Worm (Caenorhabditis elegans) whole organism, L2 larva: ENCODE results near the gene F36A4.2.

Experiments
- C34F6.9 ChIP-seq: fragments of 150-350 bp; optimal IDR thresholded peaks from 2 replicates; lab custom pipeline; 2014; ENCODE audit warnings: missing biosample characterization, missing genetic modification characterization
- F13H6.1 ChIP-seq: sonication (generic microtip); optimal IDR thresholded peaks from 2 replicates; lab custom pipeline; 2016; ENCODE audit warnings: missing genetic modification characterization, missing compliant biosample characterization
- R02D3.7 ChIP-seq: fragments of 150-350 bp; optimal IDR thresholded peaks from 2 replicates; lab custom pipeline; 2014; ENCODE audit warnings: missing biosample characterization, missing genetic modification characterization
- Y55F3AM.14 ChIP-seq: fragments of 200-800 bp; sonication (Bioruptor generic); optimal IDR thresholded peaks from 2 replicates; lab custom pipeline; 2018; ENCODE audit warnings: mild to moderate bottlenecking, missing genetic modification characterization, missing compliant biosample characterization
- ZK546.5 ChIP-seq: sonication (generic microtip); optimal IDR thresholded peaks from 2 replicates; lab custom pipeline; 2017; ENCODE audit warnings: missing biosample characterization, missing genetic modification characterization
- ama-1 ChIP-seq: fragments of 150-350 bp; optimal IDR thresholded peaks from 2 replicates; lab custom pipeline; 2018; ENCODE audit warnings: inconsistent platforms
- blmp-1 ChIP-seq: sonication (generic microtip); optimal IDR thresholded peaks from 2 replicates; lab custom pipeline; 2017; ENCODE audit warnings: missing genetic modification characterization, mild to moderate bottlenecking, missing compliant biosample characterization, antibody characterized with exemption, moderate library complexity; ENCODE audit not compliant: insufficient read depth
- ceh-16 ChIP-seq: fragments of 150-350 bp; optimal IDR thresholded peaks from 2 replicates; lab custom pipeline; 2014; ENCODE audit warnings: missing biosample characterization, missing genetic modification characterization
- ceh-82 ChIP-seq: fragments of 150-350 bp; optimal IDR thresholded peaks from 2 replicates; lab custom pipeline; 2014; ENCODE audit warnings: missing biosample characterization, missing genetic modification characterization
- crh-2 ChIP-seq: sonication (generic microtip); optimal IDR thresholded peaks from 2 replicates; lab custom pipeline; 2017; ENCODE audit warnings: missing biosample characterization, missing genetic modification characterization
- dmd-4 ChIP-seq: sonication (generic microtip); optimal IDR thresholded peaks from 2 replicates; lab custom pipeline; 2017; ENCODE audit warnings: missing biosample characterization, missing genetic modification characterization
- egl-27 ChIP-seq: sonication (generic microtip); optimal IDR thresholded peaks from 3 replicates; lab custom pipeline; 2017; ENCODE audit warnings: missing biosample characterization, missing genetic modification reagents, missing genetic modification characterization
- elt-1 ChIP-seq: fragments of 150-350 bp; optimal IDR thresholded peaks from 2 replicates; lab custom pipeline; 2014; ENCODE audit warnings: missing biosample characterization, missing genetic modification characterization
- elt-3 ChIP-seq: sonication (generic microtip); optimal IDR thresholded peaks from 2 replicates; lab custom pipeline; 2017; ENCODE audit warnings: missing biosample characterization, missing genetic modification characterization
- gmeb-1 ChIP-seq: fragments of 150-350 bp; optimal IDR thresholded peaks from 2 replicates; lab custom pipeline; 2014; ENCODE audit warnings: missing biosample characterization, missing genetic modification characterization
- lin-11 ChIP-seq: fragments of 150-350 bp; sonication (generic microtip); optimal IDR thresholded peaks from 2 replicates; lab custom pipeline; 2014; ENCODE audit warnings: missing biosample characterization, missing genetic modification characterization, inconsistent platforms, mixed read lengths
- lsy-2 ChIP-seq, 2 experiments: fragments of 150-350 bp in 1 of 2; sonication (generic microtip) in 1 of 2; optimal IDR thresholded peaks; 2 replicates each; lab custom pipeline; 2014 to 2017; ENCODE audit warnings: missing biosample characterization in 2 of 2, missing genetic modification characterization in 2 of 2
- mab-5 ChIP-seq: fragments of 150-350 bp; optimal IDR thresholded peaks from 2 replicates; lab custom pipeline; 2014; ENCODE audit warnings: missing biosample characterization, missing genetic modification characterization
- mdl-1 ChIP-seq, 2 experiments: fragments of 150-350 bp in 1 of 2; sonication (generic microtip) in 1 of 2; optimal IDR thresholded peaks; 2 replicates each; lab custom pipeline; 2017; ENCODE audit warnings: missing biosample characterization in 2 of 2, missing genetic modification characterization in 2 of 2
- nhr-10 ChIP-seq: sonication (generic microtip); optimal IDR thresholded peaks from 2 replicates; lab custom pipeline; 2017; ENCODE audit warnings: missing biosample characterization, missing genetic modification characterization
- nhr-12 ChIP-seq: fragments of 150-350 bp; optimal IDR thresholded peaks from 2 replicates; lab custom pipeline; 2014; ENCODE audit warnings: missing biosample characterization, missing genetic modification characterization
- nhr-129 ChIP-seq: fragments of 150-350 bp; optimal IDR thresholded peaks from 2 replicates; lab custom pipeline; 2014; ENCODE audit warnings: missing biosample characterization, missing genetic modification characterization
- nhr-21 ChIP-seq: fragments of 150-350 bp; optimal IDR thresholded peaks from 2 replicates; lab custom pipeline; 2014; ENCODE audit warnings: missing biosample characterization, missing genetic modification characterization
- nhr-23 ChIP-seq: fragments of 150-350 bp; optimal IDR thresholded peaks from 2 replicates; lab custom pipeline; 2014; ENCODE audit warnings: missing biosample characterization, missing genetic modification reagents, missing genetic modification characterization
- nhr-237 ChIP-seq: fragments of 150-350 bp; optimal IDR thresholded peaks from 2 replicates; lab custom pipeline; 2014; ENCODE audit warnings: missing biosample characterization, missing genetic modification characterization
- nhr-25 ChIP-seq: fragments of 150-350 bp; sonication (generic microtip); optimal IDR thresholded peaks from 3 replicates; lab custom pipeline; 2014; ENCODE audit warnings: missing biosample characterization, missing genetic modification characterization
- nhr-77 ChIP-seq: fragments of 150-350 bp; optimal IDR thresholded peaks from 2 replicates; lab custom pipeline; 2014; ENCODE audit warnings: missing biosample characterization, missing genetic modification characterization
- peb-1 ChIP-seq: fragments of 150-350 bp; optimal IDR thresholded peaks from 2 replicates; lab custom pipeline; 2014; ENCODE audit warnings: missing biosample characterization, missing genetic modification characterization
- sem-4 ChIP-seq: fragments of 150-350 bp; optimal IDR thresholded peaks from 2 replicates; lab custom pipeline; 2014; ENCODE audit warnings: missing biosample characterization, missing genetic modification reagents, missing genetic modification characterization
- sma-3 ChIP-seq: sonication (generic microtip); optimal IDR thresholded peaks from 2 replicates; lab custom pipeline; 2016; ENCODE audit warnings: missing genetic modification reagents, missing genetic modification characterization, missing compliant biosample characterization
- sma-9 ChIP-seq, 2 experiments: fragments of 150-350 bp in 1 of 2; sonication (generic microtip) in 1 of 2; optimal IDR thresholded peaks; 2 replicates each; lab custom pipeline; 2014 to 2016; ENCODE audit warnings: missing genetic modification characterization in 2 of 2, mild to moderate bottlenecking in 1 of 2, missing biosample characterization in 1 of 2, missing compliant biosample characterization in 1 of 2, missing genetic modification reagents in 1 of 2, moderate library complexity in 1 of 2
- unc-39 ChIP-seq: fragments of 150-350 bp; optimal IDR thresholded peaks from 2 replicates; lab custom pipeline; 2014; ENCODE audit warnings: missing biosample characterization, missing genetic modification characterization
- unc-55 ChIP-seq: fragments of 150-350 bp; sonication (generic microtip); optimal IDR thresholded peaks from 3 replicates; lab custom pipeline; 2014; ENCODE audit warnings: missing biosample characterization, missing genetic modification reagents, missing genetic modification characterization
- ztf-1 ChIP-seq: fragments of 200-800 bp; sonication (Bioruptor generic); conservative IDR thresholded peaks from 2 replicates; pipeline ENCODE4 v1.3.6; 2022; ENCODE audit warnings: missing genetic modification characterization, missing compliant biosample characterization
- ztf-4 ChIP-seq: fragments of 150-350 bp; optimal IDR thresholded peaks from 2 replicates; lab custom pipeline; 2014; ENCODE audit warnings: missing biosample characterization, missing genetic modification characterization

F36A4.2 gene

ce11 chrIV:4262993-4263392 is 8.0 kb upstream of the F36A4.2 start, which contains the start of gene col-33:
col-33 (plus strand) TSS chrIV:4263293.
- TF ChIP-seq mab-5 (tag; lab: Kevin White, UChicago): no peak
- no peak for TF ChIP-seq ZK546.5 (tag; lab: Kevin White, UChicago)
- no peak for TF ChIP-seq sma-3 (GFP tag; lab: Kevin White, UChicago)
- no peak for TF ChIP-seq C34F6.9 (tag; lab: Kevin White, UChicago)
- no peak for TF ChIP-seq lin-11 (tag; lab: Kevin White, UChicago)
- no peak for TF ChIP-seq sma-9 (GFP tag; optimal IDR thresholded peaks at IDR 0.05; lab: Kevin White, UChicago)
- TF ChIP-seq sma-9 (tag; optimal IDR thresholded peaks at IDR 0.05; lab: Kevin White, UChicago): no peak
- TF ChIP-seq crh-2: no peak
- no peak for TF ChIP-seq ceh-82 (tag; lab: Kevin White, UChicago)
- TF ChIP-seq Y55F3AM.14: no peak
- TF ChIP-seq nhr-129 (tag; lab: Kevin White, UChicago): no peak
- TF ChIP-seq gmeb-1 (tag; lab: Kevin White, UChicago): no peak
- no peak for TF ChIP-seq egl-27 (tag; lab: Kevin White, UChicago)
- TF ChIP-seq nhr-21 (tag; lab: Kevin White, UChicago): no peak
- TF ChIP-seq peb-1 (tag; lab: Kevin White, UChicago): no peak
- TF ChIP-seq unc-55 (GFP tag; lab: Kevin White, UChicago): no peak
- TF ChIP-seq lsy-2 (tag; optimal IDR thresholded peaks at IDR 0.05; lab: Kevin White, UChicago): no peak
- TF ChIP-seq, all 48 proteins: peak for 0

ce11 chrIV:4264649-4265048 is 6.4 kb upstream of the F36A4.2 start:
- TF ChIP-seq Y55F3AM.14 (no peak), ztf-4 (tag; lab: Kevin White, UChicago) (no peak), C34F6.9 (tag; lab: Kevin White, UChicago) (no peak), sma-9 (GFP tag; optimal IDR thresholded peaks at IDR 0.05; lab: Kevin White, UChicago) (no peak), sma-9 (tag; optimal IDR thresholded peaks at IDR 0.05; lab: Kevin White, UChicago) (no peak), egl-27 (tag; lab: Kevin White, UChicago) (no peak), ceh-82 (tag; lab: Kevin White, UChicago) (no peak), ceh-16 (tag; lab: Kevin White, UChicago) (no peak), sem-4 (no peak), lsy-2 (tag; optimal IDR thresholded peaks at IDR 0.05; lab: Kevin White, UChicago) (no peak), unc-39 (tag; lab: Kevin White, UChicago) (no peak), elt-3 (no peak), nhr-10 (tag; lab: Kevin White, UChicago) (no peak), gmeb-1 (tag; lab: Kevin White, UChicago) (no peak)

- TF ChIP-seq unc-55 (GFP tag; lab: Kevin White, UChicago) (no peak), dmd-4 (no peak), nhr-12 (no peak), mdl-1 (tag; optimal IDR thresholded peaks at IDR 0.05; lab: Kevin White, UChicago) (no peak), nhr-77 (no peak), nhr-25 (tag; lab: Kevin White, UChicago) (no peak), R02D3.7 (no peak)
These were observed 5.8 kb upstream of the F36A4.2 start, which contains the start of gene F36A4.5 for ce11 chrIV:4265224-4265623. F36A4.5 (plus strand) TSS chrIV:4265524.

- no peak for TF ChIP-seq ZK546.5 (tag; lab: Kevin White, UChicago)
- TF ChIP-seq blmp-1: no peak
- TF ChIP-seq dmd-4: no peak
- TF ChIP-seq nhr-10 (tag; lab: Kevin White, UChicago): no peak
- no peak for TF ChIP-seq ceh-82 (tag; lab: Kevin White, UChicago)
- TF ChIP-seq gmeb-1 (tag; lab: Kevin White, UChicago): no peak
- TF ChIP-seq Y55F3AM.14: no peak
- TF ChIP-seq elt-1: no peak
- no peak for TF ChIP-seq ztf-1 (GFP tag; lab: Robert Waterston, UW)
- TF ChIP-seq R02D3.7: no peak
- no peak for TF ChIP-seq egl-27 (tag; lab: Kevin White, UChicago)
- TF ChIP-seq ama-1: no peak
- no peak for TF ChIP-seq nhr-23 (tag; lab: Kevin White, UChicago)
These were observed 5.1 kb upstream of the F36A4.2 start for ce11 chrIV:4265951-4266350.

ce11 chrIV:4267320-4267719 is 3.7 kb upstream of the F36A4.2 start, which contains the start of gene F36A4.4:
F36A4.4 (plus strand) TSS chrIV:4267620.
- TF ChIP-seq sma-9 (GFP tag; optimal IDR thresholded peaks at IDR 0.05; lab: Kevin White, UChicago) (no peak), sma-9 (tag; optimal IDR thresholded peaks at IDR 0.05; lab: Kevin White, UChicago) (no peak), nhr-21 (tag; lab: Kevin White, UChicago) (no peak), F13H6.1 (tag; lab: Kevin White, UChicago) (no peak), nhr-237 (tag; lab: Kevin White, UChicago) (no peak)
